Fruit fly (Drosophila melanogaster) whole organism: ENCODE data around the gene CG10336.

Experiments
- psq ChIP-seq: fragments of >200 bp; optimal IDR thresholded peaks from 2 replicates; lab custom pipeline; 2017
- usp ChIP-seq: fragments of >200 bp; optimal IDR thresholded peaks from 2 replicates; lab custom pipeline; 2017; ENCODE audit warnings: missing biosample characterization, missing genetic modification characterization, mixed read lengths

- TF ChIP-seq usp (no peak), psq (lab: Kevin White, UChicago) (no peak)
These were observed 11.3 kb upstream of the CG10336 start for dm6 chr2L:18677910-18678639.
